Worm (Caenorhabditis elegans) whole organism, L2 larva: ENCODE measurements around the gene srh-1.
"Not testable (repeated sequence)": the region's sequence is repeated elsewhere in the genome, so short reads cannot be mapped to it uniquely, and the experiment has no call there.

Experiments used
- C34F6.9 ChIP-seq: fragments of 150-350 bp; optimal IDR thresholded peaks from 2 replicates; lab custom pipeline; 2014; ENCODE audit warnings: missing biosample characterization, missing genetic modification characterization
- F13H6.1 ChIP-seq: sonication (generic microtip); optimal IDR thresholded peaks from 2 replicates; lab custom pipeline; 2016; ENCODE audit warnings: missing genetic modification characterization, missing compliant biosample characterization
- Y55F3AM.14 ChIP-seq: fragments of 200-800 bp; sonication (Bioruptor generic); optimal IDR thresholded peaks from 2 replicates; lab custom pipeline; 2018; ENCODE audit warnings: mild to moderate bottlenecking, missing genetic modification characterization, missing compliant biosample characterization
- ZK546.5 ChIP-seq: sonication (generic microtip); optimal IDR thresholded peaks from 2 replicates; lab custom pipeline; 2017; ENCODE audit warnings: missing biosample characterization, missing genetic modification characterization
- alr-1 ChIP-seq: fragments of 150-350 bp; optimal IDR thresholded peaks from 2 replicates; lab custom pipeline; 2014; ENCODE audit warnings: missing biosample characterization, missing genetic modification characterization
- blmp-1 ChIP-seq: sonication (generic microtip); optimal IDR thresholded peaks from 2 replicates; lab custom pipeline; 2017; ENCODE audit warnings: missing genetic modification characterization, mild to moderate bottlenecking, missing compliant biosample characterization, antibody characterized with exemption, moderate library complexity; ENCODE audit not compliant: insufficient read depth
- ceh-16 ChIP-seq: fragments of 150-350 bp; optimal IDR thresholded peaks from 2 replicates; lab custom pipeline; 2014; ENCODE audit warnings: missing biosample characterization, missing genetic modification characterization
- ceh-82 ChIP-seq: fragments of 150-350 bp; optimal IDR thresholded peaks from 2 replicates; lab custom pipeline; 2014; ENCODE audit warnings: missing biosample characterization, missing genetic modification characterization
- crh-2 ChIP-seq: sonication (generic microtip); optimal IDR thresholded peaks from 2 replicates; lab custom pipeline; 2017; ENCODE audit warnings: missing biosample characterization, missing genetic modification characterization
- dmd-4 ChIP-seq: sonication (generic microtip); optimal IDR thresholded peaks from 2 replicates; lab custom pipeline; 2017; ENCODE audit warnings: missing biosample characterization, missing genetic modification characterization
- egl-27 ChIP-seq: sonication (generic microtip); optimal IDR thresholded peaks from 3 replicates; lab custom pipeline; 2017; ENCODE audit warnings: missing biosample characterization, missing genetic modification reagents, missing genetic modification characterization
- elt-1 ChIP-seq: fragments of 150-350 bp; optimal IDR thresholded peaks from 2 replicates; lab custom pipeline; 2014; ENCODE audit warnings: missing biosample characterization, missing genetic modification characterization
- fos-1 ChIP-seq: fragments of 150-350 bp; optimal IDR thresholded peaks from 2 replicates; lab custom pipeline; 2014; ENCODE audit warnings: missing biosample characterization, missing genetic modification characterization
- lin-13 ChIP-seq: fragments of 150-350 bp; optimal IDR thresholded peaks from 2 replicates; lab custom pipeline; 2014; ENCODE audit warnings: missing biosample characterization, missing genetic modification reagents, missing genetic modification characterization
- lin-39 ChIP-seq: fragments of 150-350 bp; optimal IDR thresholded peaks from 2 replicates; lab custom pipeline; 2014; ENCODE audit warnings: missing biosample characterization, missing genetic modification reagents, missing genetic modification characterization
- mab-5 ChIP-seq: fragments of 150-350 bp; optimal IDR thresholded peaks from 2 replicates; lab custom pipeline; 2014; ENCODE audit warnings: missing biosample characterization, missing genetic modification characterization
- mbf-1 ChIP-seq: sonication (generic microtip); optimal IDR thresholded peaks from 2 replicates; lab custom pipeline; 2017; ENCODE audit warnings: missing biosample characterization, missing genetic modification characterization
- mdl-1 ChIP-seq, 2 experiments: fragments of 150-350 bp in 1 of 2; sonication (generic microtip) in 1 of 2; optimal IDR thresholded peaks; 2 replicates each; lab custom pipeline; 2017; ENCODE audit warnings: missing biosample characterization in 2 of 2, missing genetic modification characterization in 2 of 2
- nhr-11 ChIP-seq: fragments of 150-350 bp; optimal IDR thresholded peaks from 2 replicates; lab custom pipeline; 2014; ENCODE audit warnings: missing biosample characterization, missing genetic modification characterization
- nhr-129 ChIP-seq: fragments of 150-350 bp; optimal IDR thresholded peaks from 2 replicates; lab custom pipeline; 2014; ENCODE audit warnings: missing biosample characterization, missing genetic modification characterization
- nhr-21 ChIP-seq: fragments of 150-350 bp; optimal IDR thresholded peaks from 2 replicates; lab custom pipeline; 2014; ENCODE audit warnings: missing biosample characterization, missing genetic modification characterization
- nhr-23 ChIP-seq: fragments of 150-350 bp; optimal IDR thresholded peaks from 2 replicates; lab custom pipeline; 2014; ENCODE audit warnings: missing biosample characterization, missing genetic modification reagents, missing genetic modification characterization
- nhr-237 ChIP-seq: fragments of 150-350 bp; optimal IDR thresholded peaks from 2 replicates; lab custom pipeline; 2014; ENCODE audit warnings: missing biosample characterization, missing genetic modification characterization
- nhr-25 ChIP-seq: fragments of 150-350 bp; sonication (generic microtip); optimal IDR thresholded peaks from 3 replicates; lab custom pipeline; 2014; ENCODE audit warnings: missing biosample characterization, missing genetic modification characterization
- nhr-6 ChIP-seq: fragments of 150-350 bp; optimal IDR thresholded peaks from 2 replicates; lab custom pipeline; 2014; ENCODE audit warnings: missing biosample characterization, missing genetic modification characterization
- nhr-77 ChIP-seq: fragments of 150-350 bp; optimal IDR thresholded peaks from 2 replicates; lab custom pipeline; 2014; ENCODE audit warnings: missing biosample characterization, missing genetic modification characterization
- peb-1 ChIP-seq: fragments of 150-350 bp; optimal IDR thresholded peaks from 2 replicates; lab custom pipeline; 2014; ENCODE audit warnings: missing biosample characterization, missing genetic modification characterization
- sem-4 ChIP-seq: fragments of 150-350 bp; optimal IDR thresholded peaks from 2 replicates; lab custom pipeline; 2014; ENCODE audit warnings: missing biosample characterization, missing genetic modification reagents, missing genetic modification characterization
- skn-1 ChIP-seq: sonication (generic microtip); optimal IDR thresholded peaks from 2 replicates; lab custom pipeline; 2017; ENCODE audit warnings: missing biosample characterization, missing genetic modification characterization
- sma-3 ChIP-seq: sonication (generic microtip); optimal IDR thresholded peaks from 2 replicates; lab custom pipeline; 2016; ENCODE audit warnings: missing genetic modification reagents, missing genetic modification characterization, missing compliant biosample characterization
- sma-9 ChIP-seq, 2 experiments: fragments of 150-350 bp in 1 of 2; sonication (generic microtip) in 1 of 2; optimal IDR thresholded peaks; 2 replicates each; lab custom pipeline; 2014 to 2016; ENCODE audit warnings: missing genetic modification characterization in 2 of 2, mild to moderate bottlenecking in 1 of 2, missing biosample characterization in 1 of 2, missing compliant biosample characterization in 1 of 2, missing genetic modification reagents in 1 of 2, moderate library complexity in 1 of 2
- snpc-4 ChIP-seq: fragments of 150-350 bp; optimal IDR thresholded peaks from 2 replicates; lab custom pipeline; 2014; ENCODE audit warnings: missing biosample characterization, missing genetic modification characterization
- unc-39 ChIP-seq: fragments of 150-350 bp; optimal IDR thresholded peaks from 2 replicates; lab custom pipeline; 2014; ENCODE audit warnings: missing biosample characterization, missing genetic modification characterization
- zag-1 ChIP-seq: fragments of 150-350 bp; optimal IDR thresholded peaks from 2 replicates; lab custom pipeline; 2014; ENCODE audit warnings: missing biosample characterization, missing genetic modification characterization
- ztf-1 ChIP-seq: fragments of 200-800 bp; sonication (Bioruptor generic); conservative IDR thresholded peaks from 2 replicates; pipeline ENCODE4 v1.3.6; 2022; ENCODE audit warnings: missing genetic modification characterization, missing compliant biosample characterization
- ztf-11 ChIP-seq: sonication (generic microtip); optimal IDR thresholded peaks from 2 replicates; lab custom pipeline; 2017; ENCODE audit warnings: missing biosample characterization, missing genetic modification characterization
- ztf-4 ChIP-seq: fragments of 150-350 bp; optimal IDR thresholded peaks from 2 replicates; lab custom pipeline; 2014; ENCODE audit warnings: missing biosample characterization, missing genetic modification characterization

srh-1 gene

DNA sequence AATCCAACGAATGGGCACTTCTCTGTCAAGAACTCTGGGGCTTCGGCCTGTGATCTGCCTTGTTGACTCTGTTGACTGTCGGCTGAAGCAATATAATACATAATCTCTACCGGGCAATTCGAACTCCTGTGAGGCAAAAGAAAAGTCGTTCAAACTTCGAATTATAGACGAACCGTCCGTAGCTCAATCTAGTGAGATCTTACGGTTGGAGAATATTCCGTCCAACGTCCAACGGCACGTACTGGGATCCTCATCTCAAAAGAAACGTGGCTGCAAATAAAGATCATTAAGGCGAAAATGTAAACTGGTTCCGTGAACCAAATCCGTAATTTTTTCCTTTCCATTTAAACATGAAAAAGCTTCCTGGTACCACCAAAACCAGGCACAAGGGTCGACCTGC is 4.9 kb upstream of the srh-1 start, which contains the start of gene T11F9.14:
Gene T11F9.14, minus strand, starts transcription at position 101 of the 400 bp plus-strand sequence.
- not testable (repeated sequence) for TF ChIP-seq ztf-1 (GFP tag; lab: Robert Waterston, UW); fos-1 (tag; lab: Kevin White, UChicago); peb-1

DNA sequence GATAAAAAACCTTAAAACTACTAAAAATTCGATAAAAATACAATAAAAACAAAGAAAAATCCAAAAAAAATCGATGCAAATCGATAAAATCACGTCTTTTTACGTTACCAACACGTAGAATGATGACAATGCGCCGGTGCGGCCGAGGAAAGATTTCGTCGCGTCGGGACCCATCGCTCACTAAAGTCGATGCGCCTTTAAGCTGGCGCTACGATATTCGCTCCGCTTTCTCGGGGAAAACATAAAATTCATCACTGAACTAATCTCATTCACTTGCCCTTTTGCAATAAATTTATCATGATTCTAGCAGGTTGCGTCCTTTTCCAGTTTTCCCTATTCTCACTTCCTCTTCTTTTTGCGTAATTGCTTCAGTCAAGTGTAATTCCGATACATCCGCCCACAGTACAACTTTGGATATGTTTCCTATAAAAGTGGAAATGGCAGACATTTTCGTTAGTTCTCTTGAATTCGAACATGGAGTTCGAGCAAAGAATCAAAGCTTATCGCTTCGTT is 2.0 kb upstream of the srh-1 start, which contains the start of gene col-157:
Gene col-157, plus strand, starts transcription at position 463 of the 513 bp plus-strand sequence.
- TF ChIP-seq skn-1 (tag; lab: Kevin White, UChicago); mdl-1 (tag; optimal IDR thresholded peaks at IDR 0.05; lab: Kevin White, UChicago); blmp-1 (tag; lab: Kevin White, UChicago): not testable (repeated sequence)

DNA sequence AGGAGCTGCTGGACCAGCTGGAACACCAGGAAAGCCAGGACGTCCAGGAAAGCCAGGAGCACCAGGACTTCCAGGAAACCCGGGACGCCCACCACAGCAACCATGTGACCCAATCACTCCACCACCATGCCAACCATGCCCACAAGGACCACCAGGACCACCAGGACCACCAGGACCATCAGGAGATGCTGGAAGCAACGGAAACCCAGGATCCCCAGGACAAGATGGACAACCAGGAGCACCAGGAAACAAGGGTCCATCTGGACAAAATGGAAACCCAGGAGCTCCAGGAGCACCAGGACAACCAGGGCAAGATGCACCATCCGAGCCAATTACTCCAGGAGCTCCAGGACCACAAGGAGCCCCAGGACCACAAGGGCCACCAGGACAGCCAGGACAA is 1.3 kb upstream of the srh-1 start:
- no peak for TF ChIP-seq ceh-82
- TF ChIP-seq ztf-4 (tag; lab: Kevin White, UChicago), result no peak
- TF ChIP-seq blmp-1 (tag; lab: Kevin White, UChicago), result no peak
- TF ChIP-seq ceh-16, result no peak
- no peak for TF ChIP-seq zag-1 (tag; lab: Kevin White, UChicago)
- no peak for TF ChIP-seq fos-1 (tag; lab: Kevin White, UChicago)
- TF ChIP-seq elt-1 (tag; lab: Kevin White, UChicago), result no peak
- no peak for TF ChIP-seq unc-39
- TF ChIP-seq snpc-4, result no peak
- no peak for TF ChIP-seq nhr-11
- TF ChIP-seq nhr-25 (tag; lab: Kevin White, UChicago), result no peak
- no peak for TF ChIP-seq Y55F3AM.14 (GFP tag; lab: Kevin White, UChicago)
- no peak for TF ChIP-seq ztf-11 (tag; lab: Kevin White, UChicago)
- TF ChIP-seq nhr-23 (tag; lab: Kevin White, UChicago), result no peak
- TF ChIP-seq nhr-77 (tag; lab: Kevin White, UChicago), result no peak
- no peak for TF ChIP-seq crh-2 (tag; lab: Kevin White, UChicago)
- TF ChIP-seq egl-27 (tag; lab: Kevin White, UChicago), result no peak
- TF ChIP-seq lin-39 (tag; lab: Kevin White, UChicago), result no peak

DNA sequence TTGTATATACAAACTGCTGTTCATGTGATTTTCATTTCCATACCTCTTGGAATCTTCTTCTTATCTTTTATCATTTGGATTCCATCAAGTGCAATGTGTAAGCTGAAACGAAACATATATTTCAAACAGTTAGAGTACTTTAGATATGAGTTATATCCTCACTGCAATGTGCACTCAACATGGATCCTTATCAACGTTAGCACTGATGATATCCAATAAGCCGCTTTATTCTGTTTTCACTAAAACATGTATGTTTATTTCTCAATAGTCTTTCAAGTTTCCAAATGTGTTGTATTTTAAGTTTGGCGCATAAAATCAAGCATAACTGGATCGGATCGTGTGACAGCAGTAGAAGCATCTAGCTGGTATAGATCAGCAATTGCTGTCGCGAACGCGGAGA is 1.0 kb downstream of the srh-1 start, which contains the start of gene T11F9.10:
Gene T11F9.10, plus strand, starts transcription at position 301 of the 400 bp plus-strand sequence.
- TF ChIP-seq nhr-77 (tag; lab: Kevin White, UChicago) (no peak), mab-5 (tag; lab: Kevin White, UChicago) (no peak), ceh-16 (no peak), C34F6.9 (tag; lab: Kevin White, UChicago) (no peak), zag-1 (tag; lab: Kevin White, UChicago) (no peak), lin-39 (tag; lab: Kevin White, UChicago) (no peak), nhr-129 (no peak), mbf-1 (tag; lab: Kevin White, UChicago) (no peak), nhr-21 (no peak), ceh-82 (no peak), sma-9 (GFP tag; optimal IDR thresholded peaks at IDR 0.05; lab: Kevin White, UChicago) (no peak), sma-9 (tag; optimal IDR thresholded peaks at IDR 0.05; lab: Kevin White, UChicago) (no peak), nhr-25 (tag; lab: Kevin White, UChicago) (no peak), mdl-1 (tag; optimal IDR thresholded peaks at IDR 0.05; lab: Kevin White, UChicago) (no peak), blmp-1 (tag; lab: Kevin White, UChicago) (no peak), peb-1 (no peak), egl-27 (tag; lab: Kevin White, UChicago) (no peak), fos-1 (tag; lab: Kevin White, UChicago) (no peak), nhr-6 (tag; lab: Kevin White, UChicago) (no peak)

DNA sequence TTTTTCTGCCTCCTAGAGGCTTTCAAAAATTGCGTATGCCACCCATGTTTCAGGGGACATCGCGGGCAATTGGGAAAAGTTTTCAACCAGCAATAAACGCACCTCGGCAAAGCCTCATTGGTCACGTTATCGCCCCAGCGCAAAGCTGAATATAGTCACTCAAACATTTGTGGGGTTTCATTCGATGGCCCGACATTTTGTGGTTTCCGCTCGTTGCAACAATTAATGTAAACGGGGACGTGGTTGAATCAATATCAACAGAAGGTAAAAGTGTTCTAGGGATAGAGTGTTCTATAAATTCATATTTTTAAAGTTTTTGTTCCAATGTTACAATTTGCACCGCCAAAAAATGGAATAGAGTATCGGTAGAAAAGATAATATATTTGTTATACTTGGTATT is 2.6 kb downstream of the srh-1 start:
- TF ChIP-seq mdl-1 (tag; optimal IDR thresholded peaks at IDR 0.05; lab: Kevin White, UChicago) (no peak), dmd-4 (tag; lab: Kevin White, UChicago) (no peak), sem-4 (tag; lab: Kevin White, UChicago) (no peak), F13H6.1 (tag; lab: Kevin White, UChicago) (no peak), blmp-1 (tag; lab: Kevin White, UChicago) (no peak), nhr-77 (tag; lab: Kevin White, UChicago) (no peak), ZK546.5 (tag; lab: Kevin White, UChicago) (no peak), alr-1 (tag; lab: Kevin White, UChicago) (no peak), sma-3 (no peak), lin-13 (GFP tag; lab: Kevin White, UChicago) (no peak), zag-1 (tag; lab: Kevin White, UChicago) (no peak), nhr-23 (tag; lab: Kevin White, UChicago) (no peak), C34F6.9 (tag; lab: Kevin White, UChicago) (no peak), skn-1 (tag; lab: Kevin White, UChicago) (no peak), mbf-1 (tag; lab: Kevin White, UChicago) (no peak), nhr-237 (tag; lab: Kevin White, UChicago) (no peak)
